Worm (Caenorhabditis elegans) whole organism, L3 larva: ENCODE results near the gene spig-7.

Experiments
- egl-5 ChIP-seq: fragments of 150-350 bp; optimal IDR thresholded peaks from 2 replicates; lab custom pipeline; 2017; ENCODE audit warnings: missing biosample characterization, missing genetic modification reagents, missing genetic modification characterization, inconsistent platforms
- nhr-237 ChIP-seq: fragments of 150-350 bp; optimal IDR thresholded peaks from 2 replicates; lab custom pipeline; 2014; ENCODE audit warnings: missing biosample characterization, missing genetic modification characterization

- TF ChIP-seq nhr-237 (tag; lab: Kevin White, UChicago): no peak
- TF ChIP-seq egl-5: no peak
These were observed 37.9 kb downstream of the spig-7 start for ce11 chrV:1532455-1532854.
